Fruit fly (Drosophila melanogaster): ENCODE measurements around the gene NijB.

Gene NijB

dm6 chr3L:18904772-18905601, 12.8 kb downstream of the NijB start, which contains the start of the genes CSN1b and Prp6:
TSS of gene CSN1b (minus strand) at chr3L:18904930.
TSS of gene Prp6 (plus strand) at chr3L:18905372.
- TF ChIP-seq CG7101 (tag; optimal IDR thresholded peaks at IDR 0.05), result no peak
- peak; percentile 12 for TF ChIP-seq tj (GFP tag; optimal IDR thresholded peaks at IDR 0.05)
- no peak for TF ChIP-seq ovo (GFP tag; optimal IDR thresholded peaks at IDR 0.05)
- no peak for TF ChIP-seq CG7045 (GFP tag; optimal IDR thresholded peaks at IDR 0.05)

DNA sequence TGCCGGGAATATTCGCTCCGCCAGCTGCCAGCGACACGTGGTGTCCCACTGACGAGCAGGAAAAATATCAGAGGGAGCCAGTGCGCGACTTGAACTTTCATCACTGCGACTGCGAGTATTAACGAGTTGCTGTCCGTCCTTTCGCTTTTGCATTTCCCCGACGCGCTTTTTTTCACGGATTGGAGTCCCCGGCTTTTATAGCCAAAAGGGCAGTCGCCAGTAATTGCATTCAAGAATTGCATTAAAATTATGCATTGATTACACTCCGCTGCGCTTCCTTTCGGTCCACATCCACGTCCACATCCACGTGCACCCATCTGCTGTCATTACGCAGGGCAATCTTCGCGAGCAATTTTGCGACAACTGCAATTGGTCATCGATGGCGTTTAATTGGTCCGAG, 18.9 kb downstream of the NijB start, which contains the start of gene Ir75d:
Gene Ir75d, minus strand, starts transcription at position 101 of the 400 bp plus-strand sequence.
- TF ChIP-seq kay (GFP tag; ENCODE audit: borderline replicate concordance) (no peak), pad (GFP tag; optimal IDR thresholded peaks at IDR 0.05) (no peak), Crg-1 (GFP tag; optimal IDR thresholded peaks at IDR 0.05) (no peak), Mnt (GFP tag; optimal IDR thresholded peaks at IDR 0.05) (no peak), CG11617 (GFP tag; optimal IDR thresholded peaks at IDR 0.05) (no peak), bab1 (GFP tag; optimal IDR thresholded peaks at IDR 0.05) (no peak), tj (GFP tag; optimal IDR thresholded peaks at IDR 0.05) (no peak), CG14711 (tag; optimal IDR thresholded peaks at IDR 0.05) (no peak), cnc (optimal IDR thresholded peaks at IDR 0.05) (no peak), CG7045 (GFP tag; optimal IDR thresholded peaks at IDR 0.05) (no peak), Hr96 (GFP tag; optimal IDR thresholded peaks at IDR 0.05) (no peak), CG33017 (tag; optimal IDR thresholded peaks at IDR 0.05) (no peak), CG7101 (tag; optimal IDR thresholded peaks at IDR 0.05) (no peak), ovo (GFP tag; optimal IDR thresholded peaks at IDR 0.05) (no peak), cic (GFP tag; optimal IDR thresholded peaks at IDR 0.05) (no peak), toe (GFP tag; optimal IDR thresholded peaks at IDR 0.05) (no peak), CG5204 (GFP tag; optimal IDR thresholded peaks at IDR 0.05) (no peak), CG1620 (GFP tag; optimal IDR thresholded peaks at IDR 0.05) (no peak), Clk (GFP tag; optimal IDR thresholded peaks at IDR 0.05) (no peak), CG12768 (GFP tag; optimal IDR thresholded peaks at IDR 0.05) (no peak)

DNA sequence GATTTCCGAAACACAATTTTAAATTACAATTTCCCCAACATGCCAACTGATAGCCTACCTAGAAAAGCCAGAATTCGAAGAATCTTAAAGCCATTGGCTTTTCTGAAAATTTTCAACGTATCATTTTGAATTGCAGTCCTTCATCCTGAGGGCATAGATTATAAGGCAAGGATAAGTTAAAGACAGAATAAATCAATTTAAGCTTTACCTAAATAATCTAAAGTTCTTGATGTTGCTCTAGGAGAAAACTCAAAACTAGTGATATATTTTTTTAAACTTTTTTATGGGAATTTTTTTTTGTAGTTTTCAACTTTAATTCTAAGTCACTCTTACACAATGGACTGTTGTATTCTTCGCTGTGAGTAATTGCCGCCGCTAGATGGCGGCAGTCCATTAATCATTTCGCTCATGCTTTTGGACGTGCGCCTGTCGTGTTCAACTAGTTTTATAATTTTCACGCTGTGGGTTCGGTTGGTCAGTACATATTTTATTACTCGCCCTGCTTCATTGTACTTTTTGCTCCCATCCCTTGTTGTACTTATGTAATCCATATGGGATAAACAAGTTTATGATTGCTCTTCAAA, 22.0 kb downstream of the NijB start, which contains the start of gene COX6AL2:
Gene COX6AL2, minus strand, starts transcription at position 51 of the 584 bp plus-strand sequence.
- no peak for TF ChIP-seq cnc (optimal IDR thresholded peaks at IDR 0.05)
- no peak for TF ChIP-seq CG12768 (GFP tag; optimal IDR thresholded peaks at IDR 0.05)
- no peak for TF ChIP-seq CG14711 (tag; optimal IDR thresholded peaks at IDR 0.05)
- no peak for TF ChIP-seq toe (GFP tag; optimal IDR thresholded peaks at IDR 0.05)
- no peak for TF ChIP-seq CG33017 (tag; optimal IDR thresholded peaks at IDR 0.05)
- no peak for TF ChIP-seq Clk (GFP tag; optimal IDR thresholded peaks at IDR 0.05)
- TF ChIP-seq cic (GFP tag; optimal IDR thresholded peaks at IDR 0.05), result no peak
- TF ChIP-seq Crg-1 (GFP tag; optimal IDR thresholded peaks at IDR 0.05), result no peak
- TF ChIP-seq ovo (GFP tag; optimal IDR thresholded peaks at IDR 0.05), result no peak
- TF ChIP-seq CG7045 (GFP tag; optimal IDR thresholded peaks at IDR 0.05), result no peak
- TF ChIP-seq CG1620 (GFP tag; optimal IDR thresholded peaks at IDR 0.05), result no peak
- TF ChIP-seq CG5204 (GFP tag; optimal IDR thresholded peaks at IDR 0.05), result no peak
- no peak for TF ChIP-seq Mnt (GFP tag; optimal IDR thresholded peaks at IDR 0.05)

DNA sequence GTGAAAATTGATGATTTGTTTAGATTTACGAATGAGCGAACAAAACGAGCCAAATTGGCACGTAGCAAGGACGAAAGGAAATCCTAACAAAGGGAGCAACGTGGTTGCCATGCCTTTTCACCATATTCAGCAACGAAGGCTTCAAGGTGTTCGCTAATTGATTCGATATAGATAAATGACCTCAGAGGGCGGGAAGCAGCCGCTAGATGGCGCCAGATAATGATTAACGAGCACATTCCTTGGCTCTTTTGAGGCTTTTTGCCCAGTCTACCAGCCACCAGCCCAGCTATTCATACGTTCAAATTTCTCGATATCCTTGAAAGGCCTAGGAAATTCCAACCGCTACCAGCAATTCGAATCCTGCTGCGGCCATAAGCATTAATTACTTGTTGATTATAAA, 24.3 kb downstream of the NijB start:
- TF ChIP-seq CG11617 (GFP tag; optimal IDR thresholded peaks at IDR 0.05) (no peak), CG7045 (GFP tag; optimal IDR thresholded peaks at IDR 0.05) (no peak), Clk (GFP tag; optimal IDR thresholded peaks at IDR 0.05) (no peak), toe (GFP tag; optimal IDR thresholded peaks at IDR 0.05) (no peak), kay (GFP tag; ENCODE audit: borderline replicate concordance) (no peak), Mnt (GFP tag; optimal IDR thresholded peaks at IDR 0.05) (no peak), ovo (GFP tag; optimal IDR thresholded peaks at IDR 0.05) (no peak), tj (GFP tag; optimal IDR thresholded peaks at IDR 0.05) (no peak), Hr96 (GFP tag; optimal IDR thresholded peaks at IDR 0.05) (no peak), CG12768 (GFP tag; optimal IDR thresholded peaks at IDR 0.05) (no peak), CG1620 (GFP tag; optimal IDR thresholded peaks at IDR 0.05) (no peak)

DNA sequence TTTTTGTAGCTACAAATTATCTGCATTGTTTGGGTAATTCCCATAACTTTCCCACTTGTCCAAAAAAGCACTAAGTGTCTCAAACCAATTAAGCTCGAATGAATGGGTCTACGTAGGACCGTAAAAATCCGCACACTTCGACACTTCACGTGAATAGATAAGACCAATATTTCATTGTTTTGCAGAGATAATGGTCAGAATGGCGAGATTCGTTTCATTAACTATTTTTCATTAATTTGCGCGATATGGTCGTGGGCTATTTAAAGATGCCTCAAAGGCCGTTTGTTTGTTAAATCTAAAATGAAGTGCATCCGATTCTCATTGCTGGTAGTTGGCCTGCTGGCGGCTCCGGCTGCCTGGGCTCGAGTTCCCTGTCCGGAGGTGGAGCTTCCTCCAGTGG, 25.1 kb downstream of the NijB start, which contains the start of gene CG6839:
Gene CG6839, plus strand, starts transcription at position 301 of the 400 bp plus-strand sequence.
- TF ChIP-seq cic (GFP tag; optimal IDR thresholded peaks at IDR 0.05), result peak; percentile 51
- TF ChIP-seq CG14711 (tag; optimal IDR thresholded peaks at IDR 0.05), result no peak
- TF ChIP-seq pad (GFP tag; optimal IDR thresholded peaks at IDR 0.05), result no peak

DNA sequence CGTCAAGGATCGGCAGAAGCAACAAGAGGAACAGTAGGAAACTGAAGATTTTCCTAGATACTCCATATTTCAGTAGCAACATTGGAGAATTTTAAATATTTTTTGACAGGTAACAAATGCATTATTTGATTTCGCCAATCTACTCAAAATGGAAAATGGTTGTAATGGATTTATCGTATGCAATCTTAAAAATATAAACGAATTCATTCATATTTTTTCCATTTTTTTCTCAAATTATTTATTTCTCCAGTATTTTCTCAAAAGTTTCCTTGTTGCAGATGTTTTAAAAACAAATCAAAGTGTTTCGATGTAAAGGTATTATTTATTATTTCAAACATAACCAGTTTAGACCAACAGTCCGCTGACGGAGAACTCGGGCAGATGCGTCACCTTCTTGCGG, 28.0 kb downstream of the NijB start, which contains the start of gene CG18223:
Gene CG18223, minus strand, starts transcription at position 101 of the 400 bp plus-strand sequence.
- TF ChIP-seq CG7101 (tag; optimal IDR thresholded peaks at IDR 0.05), result no peak
- TF ChIP-seq pad (GFP tag; optimal IDR thresholded peaks at IDR 0.05), result no peak
- no peak for TF ChIP-seq tj (GFP tag; optimal IDR thresholded peaks at IDR 0.05)
- no peak for TF ChIP-seq kay (GFP tag; ENCODE audit: borderline replicate concordance)
- no peak for TF ChIP-seq cnc (optimal IDR thresholded peaks at IDR 0.05)
- no peak for TF ChIP-seq Clk (GFP tag; optimal IDR thresholded peaks at IDR 0.05)
- no peak for TF ChIP-seq Mnt (GFP tag; optimal IDR thresholded peaks at IDR 0.05)
- TF ChIP-seq toe (GFP tag; optimal IDR thresholded peaks at IDR 0.05), result no peak

Measured in whole organism, adult.